Fruit fly (Drosophila melanogaster): Measurements from ENCODE around the gene CG9368.

Gene CG9368

dm6 chr3L:19612172-19612571, 10.7 kb downstream of the CG9368 start, which contains the start of the genes Lon and PIG-F (continued):
- TF ChIP-seq sna (GFP tag; IDR thresholded peaks at IDR 0.05; ENCODE audit: partially characterized antibody) (peak; percentile 62; the same call in 1 of the 2 replicates), peb (GFP tag; IDR thresholded peaks at IDR 0.05) (peak; percentile 98), wor (GFP tag; IDR thresholded peaks at IDR 0.05) (peak; percentile 98), sisA (GFP tag; IDR thresholded peaks at IDR 0.05) (peak; percentile 99), CG7963 (GFP tag; IDR thresholded peaks at IDR 0.05; ENCODE audit: partially characterized antibody) (peak; percentile 58), zf30C (GFP tag; optimal IDR thresholded peaks at IDR 0.05) (peak; percentile 63), slp2 (GFP tag; optimal IDR thresholded peaks at IDR 0.05) (peak; percentile 98), D (optimal IDR thresholded peaks at IDR 0.05) (no peak), D (GFP tag; optimal IDR thresholded peaks at IDR 0.05) (peak; percentile 99), CG4730 (GFP tag; IDR thresholded peaks at IDR 0.05) (peak; percentile 97), repo (GFP tag; optimal IDR thresholded peaks at IDR 0.05) (peak; percentile 97), Ets65A (GFP tag) (peak; percentile 100), dan (GFP tag; IDR thresholded peaks at IDR 0.05) (peak; percentile 97), CG17802 (tag; optimal IDR thresholded peaks at IDR 0.05) (peak; percentile 91), HmgD (GFP tag; optimal IDR thresholded peaks at IDR 0.05) (peak; percentile 97), cato (GFP tag; optimal IDR thresholded peaks at IDR 0.05; ENCODE audit: borderline replicate concordance) (peak; percentile 99), ERR (GFP tag; optimal IDR thresholded peaks at IDR 0.05) (peak; percentile 95), CG5180 (GFP tag; optimal IDR thresholded peaks at IDR 0.05) (peak; percentile 92), Hr39 (optimal IDR thresholded peaks at IDR 0.05) (no peak), CG18262 (tag; optimal IDR thresholded peaks at IDR 0.05) (peak; percentile 99), Optix (GFP tag; IDR thresholded peaks at IDR 0.05) (peak; percentile 98), CG15479 (GFP tag; optimal IDR thresholded peaks at IDR 0.05) (peak; percentile 78), Dp (GFP tag; optimal IDR thresholded peaks at IDR 0.05) (peak; percentile 55), CG9609 (GFP tag; optimal IDR thresholded peaks at IDR 0.05) (peak; percentile 98), CG14441 (GFP tag; IDR thresholded peaks at IDR 0.05) (peak; percentile 98), Eip74EF (GFP tag; optimal IDR thresholded peaks at IDR 0.05) (peak in 1 of 2 experiments; percentile 97), pan (optimal IDR thresholded peaks at IDR 0.05) (no peak), pan (GFP tag; optimal IDR thresholded peaks at IDR 0.05 in 1 of 2, IDR thresholded peaks at IDR 0.05 in 1 of 2) (peak in 1 of 2 experiments; percentile 99), vvl (GFP tag; IDR thresholded peaks at IDR 0.05) (peak; percentile 99), dmrt11E (tag; optimal IDR thresholded peaks at IDR 0.05) (peak; percentile 99), klu (GFP tag; IDR thresholded peaks at IDR 0.05) (peak; percentile 99), shn (GFP tag; optimal IDR thresholded peaks at IDR 0.05) (peak; percentile 97), CG31441 (GFP tag; IDR thresholded peaks at IDR 0.05) (peak; percentile 100), CG17385 (GFP tag; optimal IDR thresholded peaks at IDR 0.05) (peak; percentile 98), sd (tag; optimal IDR thresholded peaks at IDR 0.05) (no peak), CG10979 (tag; optimal IDR thresholded peaks at IDR 0.05) (peak; percentile 99), Doc2 (GFP tag; IDR thresholded peaks at IDR 0.05) (peak; percentile 96), Deaf1 (tag; optimal IDR thresholded peaks at IDR 0.05) (peak; percentile 88), da (GFP tag; optimal IDR thresholded peaks at IDR 0.05) (peak; percentile 97), cad (GFP tag; optimal IDR thresholded peaks at IDR 0.05) (no peak), dimm (GFP tag; IDR thresholded peaks at IDR 0.05) (peak; percentile 94), D19A (tag; optimal IDR thresholded peaks at IDR 0.05) (peak; percentile 97), caup (GFP tag; optimal IDR thresholded peaks at IDR 0.05; ENCODE audit: severe bottlenecking) (peak; percentile 99), gce (GFP tag; IDR thresholded peaks at IDR 0.05) (peak; percentile 95), CG16813 (GFP tag; IDR thresholded peaks at IDR 0.05; ENCODE audit: partially characterized antibody) (peak; percentile 74), Abd-B (GFP tag; optimal IDR thresholded peaks at IDR 0.05) (peak; percentile 99), zen (tag; optimal IDR thresholded peaks at IDR 0.05) (peak; percentile 99), seq (GFP tag; IDR thresholded peaks at IDR 0.05) (peak; percentile 99), CG4404 (GFP tag; IDR thresholded peaks at IDR 0.05) (peak; percentile 99), Oli (tag; optimal IDR thresholded peaks at IDR 0.05) (peak; percentile 100), CG7745 (tag; optimal IDR thresholded peaks at IDR 0.05) (peak; percentile 88)
